Fruit fly (Drosophila melanogaster) whole organism, embryonic: ENCODE measurements around the gene SMSr.
A peak's percentile ranks its signal among the peaks of the same experiment; 100 is the strongest.

Experiments
- Bdp1 ChIP-seq: fragments of 200-800 bp; sonication (Bioruptor generic); optimal IDR thresholded peaks from 3 replicates; lab custom pipeline; 2016; ENCODE audit warnings: missing biosample characterization, missing genetic modification characterization
- Bteb2 ChIP-seq: fragments of 200-800 bp; sonication (Bioruptor generic); optimal IDR thresholded peaks from 2 replicates; lab custom pipeline; 2016; ENCODE audit warnings: missing biosample characterization, missing genetic modification characterization
- CG10209 ChIP-seq: fragments of 200-800 bp; sonication (Bioruptor generic); optimal IDR thresholded peaks from 3 replicates; lab custom pipeline; 2017; ENCODE audit warnings: missing biosample characterization, mild to moderate bottlenecking, missing genetic modification characterization, missing genetic modification reagents
- CG12659 ChIP-seq: fragments of 200-800 bp; sonication (Bioruptor generic); optimal IDR thresholded peaks from 3 replicates; lab custom pipeline; 2017; ENCODE audit warnings: mild to moderate bottlenecking, missing biosample characterization, missing genetic modification reagents, missing genetic modification characterization
- CG15479 ChIP-seq: fragments of 200-800 bp; sonication (Bioruptor generic); optimal IDR thresholded peaks from 3 replicates; lab custom pipeline; 2019; ENCODE audit warnings: missing biosample characterization, mild to moderate bottlenecking, missing genetic modification characterization, moderate library complexity
- CG16863 ChIP-seq: fragments of 200-800 bp; sonication (Bioruptor generic); optimal IDR thresholded peaks from 3 replicates; lab custom pipeline; 2016; ENCODE audit warnings: missing biosample characterization, missing genetic modification characterization
- CG2120 ChIP-seq: fragments of 200-800 bp; sonication (Bioruptor generic); optimal IDR thresholded peaks from 3 replicates; lab custom pipeline; 2016; ENCODE audit warnings: missing biosample characterization, missing genetic modification characterization
- CG2678 ChIP-seq: fragments of 200-800 bp; sonication (Bioruptor generic); optimal IDR thresholded peaks from 3 replicates; lab custom pipeline; 2019; ENCODE audit warnings: missing biosample characterization, mild to moderate bottlenecking, missing genetic modification characterization, moderate library complexity
- CG2712 ChIP-seq: fragments of 200-800 bp; optimal IDR thresholded peaks from 3 replicates; lab custom pipeline; 2019; ENCODE audit warnings: missing biosample characterization, mild to moderate bottlenecking, missing genetic modification characterization, moderate library complexity
- CG31224 ChIP-seq: fragments of 200-800 bp; sonication (Bioruptor generic); IDR thresholded peaks from 2 replicates; pipeline ENCODE4 v1.3.6; 2022; ENCODE audit warnings: missing biosample characterization, missing genetic modification characterization
- CG31441 ChIP-seq: fragments of 200-800 bp; sonication (Bioruptor generic); IDR thresholded peaks from 2 replicates; pipeline ENCODE4 v1.3.6; 2022; ENCODE audit warnings: missing biosample characterization, missing genetic modification characterization
- CG3281 ChIP-seq: fragments of 200-800 bp; sonication (Bioruptor generic); optimal IDR thresholded peaks from 3 replicates; lab custom pipeline; 2017; ENCODE audit warnings: missing biosample characterization, mild to moderate bottlenecking, missing genetic modification characterization
- CG4617 ChIP-seq: fragments of 200-800 bp; sonication (Bioruptor generic); optimal IDR thresholded peaks from 3 replicates; lab custom pipeline; 2016; ENCODE audit warnings: missing biosample characterization, missing genetic modification characterization, borderline replicate concordance
- CG4854 ChIP-seq: fragments of 200-800 bp; sonication (Bioruptor generic); optimal IDR thresholded peaks from 2 replicates; lab custom pipeline; 2016; ENCODE audit warnings: missing biosample characterization, missing genetic modification characterization, inconsistent platforms
- CG6689 ChIP-seq: fragments of 200-800 bp; sonication (Bioruptor generic); IDR thresholded peaks from 2 replicates; pipeline ENCODE4 v1.3.6; 2022; ENCODE audit warnings: missing biosample characterization, missing genetic modification characterization
- CG6813 ChIP-seq: fragments of 200-800 bp; sonication (Bioruptor generic); optimal IDR thresholded peaks from 2 replicates; lab custom pipeline; 2017; ENCODE audit warnings: missing biosample characterization, missing genetic modification characterization, mild to moderate bottlenecking, moderate library complexity, missing genetic modification reagents
- CG7556 ChIP-seq: fragments of 200-800 bp; sonication (Bioruptor generic); optimal IDR thresholded peaks from 2 replicates; lab custom pipeline; 2017; ENCODE audit warnings: missing biosample characterization, mild to moderate bottlenecking, missing genetic modification characterization
- CG7928 ChIP-seq: fragments of 200-800 bp; sonication (Bioruptor generic); optimal IDR thresholded peaks from 2 replicates; lab custom pipeline; 2017; ENCODE audit warnings: missing biosample characterization, mild to moderate bottlenecking, missing genetic modification characterization
- CG8290 ChIP-seq, 3 experiments: fragments of 200-800 bp; sonication (Bioruptor generic); optimal IDR thresholded peaks; 2 replicates each; lab custom pipeline; 2016 to 2019; ENCODE audit warnings: missing biosample characterization in 3 of 3, missing genetic modification characterization in 3 of 3, mild to moderate bottlenecking in 2 of 3, moderate library complexity in 1 of 3
- Fer3 ChIP-seq: fragments of 200-800 bp; sonication (Bioruptor generic); optimal IDR thresholded peaks from 2 replicates; lab custom pipeline; 2018; ENCODE audit warnings: missing biosample characterization, mild to moderate bottlenecking, missing genetic modification characterization, moderate library complexity
- Hr51 ChIP-seq, 2 experiments: fragments of 200-800 bp; sonication (Bioruptor generic); optimal IDR thresholded peaks; 2 replicates in 1 of 2; 3 replicates in 1 of 2; lab custom pipeline; 2016 to 2018; ENCODE audit warnings: missing biosample characterization in 2 of 2, missing genetic modification characterization in 2 of 2, mild to moderate bottlenecking in 1 of 2, moderate library complexity in 1 of 2
- Hr78 ChIP-seq, 2 experiments: fragments of 200-800 bp in 1 of 2; fragments of >200 bp in 1 of 2; sonication (Bioruptor generic) in 1 of 2; optimal IDR thresholded peaks; 2 replicates each; lab custom pipeline; 2017 to 2019; ENCODE audit warnings: missing biosample characterization in 2 of 2, missing genetic modification characterization in 2 of 2, mild to moderate bottlenecking in 1 of 2, moderate library complexity in 1 of 2
- NK7.1 ChIP-seq: fragments of 200-800 bp; sonication (Bioruptor generic); optimal IDR thresholded peaks from 3 replicates; lab custom pipeline; 2016; ENCODE audit warnings: missing biosample characterization, missing genetic modification characterization
- PHDP ChIP-seq: fragments of 200-800 bp; sonication (Bioruptor generic); optimal IDR thresholded peaks from 3 replicates; lab custom pipeline; 2018; ENCODE audit warnings: missing biosample characterization, mild to moderate bottlenecking, missing genetic modification characterization, moderate library complexity
- Pdp1 ChIP-seq, 2 experiments: fragments of 200-800 bp; sonication (Bioruptor generic); optimal IDR thresholded peaks; 3 replicates each; lab custom pipeline; 2016; ENCODE audit warnings: missing biosample characterization in 2 of 2, missing genetic modification characterization in 2 of 2, mild to moderate bottlenecking in 1 of 2, moderate library complexity in 1 of 2
- Poxn ChIP-seq: fragments of 200-800 bp; sonication (Bioruptor generic); IDR thresholded peaks from 2 replicates; pipeline ENCODE4 v1.3.6; 2022; ENCODE audit warnings: missing biosample characterization, missing genetic modification characterization
- Six4 ChIP-seq: fragments of 200-800 bp; sonication (Bioruptor generic); optimal IDR thresholded peaks from 2 replicates; lab custom pipeline; 2016; ENCODE audit warnings: missing biosample characterization, missing genetic modification characterization
- Sry-β ChIP-seq: fragments of 200-800 bp; sonication (Bioruptor generic); optimal IDR thresholded peaks from 2 replicates; lab custom pipeline; 2018; ENCODE audit warnings: missing biosample characterization, mild to moderate bottlenecking, missing genetic modification characterization, moderate library complexity
- abd-A ChIP-seq: fragments of 200-800 bp; sonication (Bioruptor generic); optimal IDR thresholded peaks from 3 replicates; lab custom pipeline; 2019; ENCODE audit warnings: missing biosample characterization, mild to moderate bottlenecking, missing genetic modification characterization, moderate library complexity
- ato ChIP-seq: fragments of 200-800 bp; sonication (Bioruptor generic); IDR thresholded peaks from 2 replicates; pipeline ENCODE4 v1.3.6; 2022; ENCODE audit warnings: missing biosample characterization, missing genetic modification characterization; ENCODE audit not compliant: partially characterized antibody
- bab2 ChIP-seq: fragments of 200-800 bp; sonication (Bioruptor generic); optimal IDR thresholded peaks from 2 replicates; lab custom pipeline; 2016; ENCODE audit warnings: missing biosample characterization, missing genetic modification characterization
- bcd ChIP-seq: fragments of 200-800 bp; sonication (Bioruptor generic); optimal IDR thresholded peaks from 2 replicates; lab custom pipeline; 2017; ENCODE audit warnings: missing biosample characterization, mild to moderate bottlenecking, missing genetic modification characterization
- crol ChIP-seq: fragments of 200-800 bp; sonication (Bioruptor generic); IDR thresholded peaks from 2 replicates; pipeline ENCODE4 v1.3.6; 2022; ENCODE audit warnings: missing biosample characterization, missing genetic modification characterization
- cwo ChIP-seq: fragments of 200-800 bp; sonication (Bioruptor generic); optimal IDR thresholded peaks from 3 replicates; lab custom pipeline; 2017; ENCODE audit warnings: missing biosample characterization, missing genetic modification characterization, mild to moderate bottlenecking, moderate library complexity, missing genetic modification reagents
- dimm ChIP-seq: fragments of 200-800 bp; sonication (Bioruptor generic); IDR thresholded peaks from 2 replicates; pipeline ENCODE4 v1.3.6; 2022; ENCODE audit warnings: missing biosample characterization, missing genetic modification characterization
- fru ChIP-seq: fragments of >200 bp; optimal IDR thresholded peaks from 2 replicates; lab custom pipeline; 2017
- kay ChIP-seq: fragments of 200-800 bp; sonication (Bioruptor generic); optimal IDR thresholded peaks from 2 replicates; lab custom pipeline; 2016; ENCODE audit warnings: missing biosample characterization, missing genetic modification characterization
- lola ChIP-seq, 3 experiments: fragments of >200 bp in 2 of 3; fragments of 200-800 bp in 1 of 3; sonication (Bioruptor generic) in 1 of 3; optimal IDR thresholded peaks; 2 replicates each; lab custom pipeline; 2017 to 2019; ENCODE audit warnings: missing biosample characterization in 3 of 3, missing genetic modification characterization in 3 of 3, mild to moderate bottlenecking in 1 of 3, moderate library complexity in 1 of 3
- nerfin-2 ChIP-seq: fragments of 200-800 bp; sonication (Bioruptor generic); IDR thresholded peaks from 2 replicates; pipeline ENCODE4 v1.3.6; 2022; ENCODE audit warnings: missing biosample characterization, missing genetic modification characterization; ENCODE audit not compliant: partially characterized antibody
- nmo ChIP-seq: fragments of 200-800 bp; sonication (Bioruptor generic); optimal IDR thresholded peaks from 2 replicates; lab custom pipeline; 2018; ENCODE audit warnings: missing biosample characterization, mild to moderate bottlenecking, missing genetic modification characterization, moderate library complexity
- pita ChIP-seq: fragments of 200-800 bp; sonication (Bioruptor generic); optimal IDR thresholded peaks from 2 replicates; lab custom pipeline; 2017; ENCODE audit warnings: missing biosample characterization, mild to moderate bottlenecking, missing genetic modification characterization
- rib ChIP-seq: fragments of 200-800 bp; sonication (Bioruptor generic); IDR thresholded peaks from 2 replicates; pipeline ENCODE4 v1.3.6; 2022; ENCODE audit warnings: missing biosample characterization, missing genetic modification characterization
- scrt ChIP-seq: fragments of 200-800 bp; sonication (Bioruptor generic); optimal IDR thresholded peaks from 2 replicates; lab custom pipeline; 2018; ENCODE audit warnings: missing biosample characterization, mild to moderate bottlenecking, missing genetic modification characterization, moderate library complexity
- slbo ChIP-seq: fragments of 200-800 bp; sonication (Bioruptor generic); IDR thresholded peaks from 2 replicates; pipeline ENCODE4 v1.3.6; 2022; ENCODE audit warnings: missing biosample characterization, missing genetic modification characterization
- sob ChIP-seq: fragments of 200-800 bp; sonication (Bioruptor generic); IDR thresholded peaks from 2 replicates; pipeline ENCODE4 v1.3.6; 2022; ENCODE audit warnings: missing biosample characterization, missing genetic modification characterization
- tup ChIP-seq: fragments of 200-800 bp; sonication (Bioruptor generic); optimal IDR thresholded peaks from 2 replicates; lab custom pipeline; 2016; ENCODE audit warnings: missing biosample characterization, mild to moderate bottlenecking, missing genetic modification characterization, moderate library complexity

Gene SMSr

dm6 chr3L:7367798-7368678 is 13.2 kb downstream of the SMSr start (continued):
- peak in 1 of 2 experiments; percentile 49 for TF ChIP-seq Pdp1 (GFP tag; optimal IDR thresholded peaks at IDR 0.05; lab: Kevin White, UChicago)
- TF ChIP-seq nmo: peak; percentile 24
- peak; percentile 67 for TF ChIP-seq rib (GFP tag; lab: Robert Waterston, UW)
- TF ChIP-seq pita (GFP tag; lab: Kevin White, UChicago): no peak
- peak; percentile 45 for TF ChIP-seq slbo
- no peak for TF ChIP-seq CG4617
- peak; percentile 1 for TF ChIP-seq Six4 (GFP tag; lab: Kevin White, UChicago)
- no peak for TF ChIP-seq fru (lab: Kevin White, UChicago)
- peak; percentile 42 for TF ChIP-seq CG31441 (GFP tag; lab: Robert Waterston, UW)
- TF ChIP-seq CG6689 (GFP tag; lab: Robert Waterston, UW): peak; percentile 45; the same call in 1 of the 2 replicates
- TF ChIP-seq Fer3 (tag; lab: Kevin White, UChicago): peak; percentile 19
- TF ChIP-seq scrt: no peak
- TF ChIP-seq CG16863 (GFP tag; lab: Kevin White, UChicago): no peak
- TF ChIP-seq CG2712: peak; percentile 96
- no peak for TF ChIP-seq Bdp1
- TF ChIP-seq CG31224 (GFP tag; lab: Robert Waterston, UW): peak; percentile 33; the same call in 1 of the 2 replicates
- TF ChIP-seq tup: no peak
- peak; percentile 27 for TF ChIP-seq bcd (GFP tag; lab: Kevin White, UChicago)
- no peak for TF ChIP-seq Bteb2 (GFP tag; lab: Kevin White, UChicago)
- no peak for TF ChIP-seq lola (GFP tag; optimal IDR thresholded peaks at IDR 0.05; lab: Kevin White, UChicago)
- no peak for TF ChIP-seq CG4854 (GFP tag; lab: Kevin White, UChicago)
- TF ChIP-seq CG12659: peak; percentile 2
- peak; percentile 6 for TF ChIP-seq CG15479 (GFP tag; lab: Kevin White, UChicago)
- TF ChIP-seq Hr51 (GFP tag; optimal IDR thresholded peaks at IDR 0.05; lab: Kevin White, UChicago): peak in 1 of 2 experiments; percentile 40
- peak; percentile 38 for TF ChIP-seq PHDP (tag; lab: Kevin White, UChicago)
- peak; percentile 3 for TF ChIP-seq bab2 (GFP tag; lab: Kevin White, UChicago)
- TF ChIP-seq CG6813: peak; percentile 48
- TF ChIP-seq cwo (GFP tag; lab: Kevin White, UChicago): peak; percentile 24
- TF ChIP-seq Poxn: no peak
- TF ChIP-seq NK7.1 (GFP tag; lab: Kevin White, UChicago): no peak
- TF ChIP-seq dimm (GFP tag; lab: Robert Waterston, UW): no peak
- TF ChIP-seq CG10209: peak; percentile 35
- no peak for TF ChIP-seq Sry-β
- peak; percentile 22 for TF ChIP-seq CG7556 (GFP tag; lab: Kevin White, UChicago)
- peak in 1 of 2 experiments; percentile 47 for TF ChIP-seq Hr78 (GFP tag; optimal IDR thresholded peaks at IDR 0.05; lab: Kevin White, UChicago)
- no peak for TF ChIP-seq nerfin-2 (GFP tag; lab: Robert Waterston, UW)
- no peak for TF ChIP-seq CG7928 (GFP tag; lab: Kevin White, UChicago)
- 0 out of 2 replicates have a peak, but pooled peaks have one; percentile 38 for TF ChIP-seq sob (GFP tag; lab: Robert Waterston, UW)
- TF ChIP-seq ato (GFP tag; lab: Robert Waterston, UW): 0 out of 2 replicates have a peak, but pooled peaks have one; percentile 32
- peak; percentile 45 for TF ChIP-seq CG2678 (tag; lab: Kevin White, UChicago)
- peak; percentile 72 for TF ChIP-seq abd-A (tag; lab: Kevin White, UChicago)
- TF ChIP-seq CG8290 (GFP tag; optimal IDR thresholded peaks at IDR 0.05; lab: Kevin White, UChicago): no peak
- peak in 1 of 2 experiments; percentile 41 for TF ChIP-seq CG8290 (tag; optimal IDR thresholded peaks at IDR 0.05; lab: Kevin White, UChicago)
- peak; percentile 68 for TF ChIP-seq CG3281
- TF ChIP-seq kay (GFP tag; lab: Kevin White, UChicago): peak; percentile 89
- TF ChIP-seq CG2120 (GFP tag; lab: Kevin White, UChicago): peak; percentile 59
- peak; percentile 86; the same call in 1 of the 2 replicates for TF ChIP-seq crol (GFP tag; lab: Robert Waterston, UW)
